Fruit fly (Drosophila melanogaster): ENCODE data around the gene Agpat4.

- no peak for TF ChIP-seq CG7101 (tag; optimal IDR thresholded peaks at IDR 0.05)
- no peak for TF ChIP-seq CG5204 (GFP tag; optimal IDR thresholded peaks at IDR 0.05)
These were observed at the start of gene Agpat4 for dm6 chr3L:16381184-16381797.

Measured in whole organism, adult.